Worm (Caenorhabditis elegans): Measurements from ENCODE around the gene txdc-12.1.
A peak's percentile ranks its signal among the peaks of the same experiment; 100 is the strongest.

Gene txdc-12.1

ce11 chrII:12202921-12203320 lies 37.3 kb upstream of the txdc-12.1 start, which contains the start of gene aqp-12:
Gene aqp-12 (plus strand): TSS chrII:12203221.
- TF ChIP-seq F10E7.11 (tag; optimal IDR thresholded peaks at IDR 0.05): no peak
- no peak for TF ChIP-seq lin-54 (GFP tag; optimal IDR thresholded peaks at IDR 0.05)
- TF ChIP-seq ztf-18 (tag; optimal IDR thresholded peaks at IDR 0.05): no peak
- TF ChIP-seq nhr-80 (tag; optimal IDR thresholded peaks at IDR 0.05): no peak
- no peak for TF ChIP-seq T26A5.8 (tag; optimal IDR thresholded peaks at IDR 0.05)
- TF ChIP-seq F33H1.4 (GFP tag; IDR thresholded peaks at IDR 0.05): no peak
- TF ChIP-seq akir-1 (GFP tag; optimal IDR thresholded peaks at IDR 0.05): no peak
- no peak for TF ChIP-seq lag-1 (GFP tag; IDR thresholded peaks at IDR 0.05)
- no peak for TF ChIP-seq Y56A3A.18 (GFP tag; IDR thresholded peaks at IDR 0.05)
- no peak for TF ChIP-seq nhr-90 (tag; optimal IDR thresholded peaks at IDR 0.05)
- no peak for TF ChIP-seq ZK185.1 (tag; optimal IDR thresholded peaks at IDR 0.05; ENCODE audit: poor library complexity, severe bottlenecking)
- TF ChIP-seq gei-17 (GFP tag; optimal IDR thresholded peaks at IDR 0.05): no peak
- TF ChIP-seq nhr-27 (tag; optimal IDR thresholded peaks at IDR 0.05): no peak
- no peak for TF ChIP-seq xnd-1 (tag; optimal IDR thresholded peaks at IDR 0.05)
- TF ChIP-seq snpc-1.3 (tag; optimal IDR thresholded peaks at IDR 0.05; ENCODE audit: insufficient read depth): no peak
- TF ChIP-seq F37B4.10 (GFP tag; IDR thresholded peaks at IDR 0.05): no peak
- no peak for TF ChIP-seq aptf-2 (GFP tag; conservative IDR thresholded peaks at IDR 0.05)

ce11 chrII:12204617-12205016 lies 35.6 kb upstream of the txdc-12.1 start:
- no peak for TF ChIP-seq hrde-1 (tag; optimal IDR thresholded peaks at IDR 0.05; ENCODE audit: borderline replicate concordance)
- no peak for TF ChIP-seq rpc-1 (optimal IDR thresholded peaks at IDR 0.05)
- TF ChIP-seq rpc-1 (tag; optimal IDR thresholded peaks at IDR 0.05): no peak
- no peak for TF ChIP-seq F37B4.10 (GFP tag; IDR thresholded peaks at IDR 0.05)
- TF ChIP-seq ekl-4 (GFP tag; IDR thresholded peaks at IDR 0.05): no peak
- TF ChIP-seq lin-54 (GFP tag; optimal IDR thresholded peaks at IDR 0.05): no peak
- no peak for TF ChIP-seq ztf-22 (GFP tag; optimal IDR thresholded peaks at IDR 0.05)
- no peak for TF ChIP-seq gei-17 (GFP tag; optimal IDR thresholded peaks at IDR 0.05)
- no peak for TF ChIP-seq xnd-1 (tag; optimal IDR thresholded peaks at IDR 0.05)
- TF ChIP-seq dox-1 (GFP tag; IDR thresholded peaks at IDR 0.05): no peak

ce11 chrII:12208741-12209140 lies 31.4 kb upstream of the txdc-12.1 start:
- TF ChIP-seq F57A8.1 (GFP tag; optimal IDR thresholded peaks at IDR 0.05): no peak
- no peak for TF ChIP-seq akir-1 (GFP tag; optimal IDR thresholded peaks at IDR 0.05)
- no peak for TF ChIP-seq ama-1 (optimal IDR thresholded peaks at IDR 0.05)
- peak in 1 of 2 experiments; percentile 10 for TF ChIP-seq ama-1 (GFP tag; optimal IDR thresholded peaks at IDR 0.05)
- TF ChIP-seq tbp1 (GFP tag; optimal IDR thresholded peaks at IDR 0.05): no peak
- no peak for TF ChIP-seq atf-7 (tag; optimal IDR thresholded peaks at IDR 0.05)
- TF ChIP-seq chd-7 (tag; optimal IDR thresholded peaks at IDR 0.05): no peak
- no peak for TF ChIP-seq Y67H2A.10 (GFP tag; conservative IDR thresholded peaks at IDR 0.05)
- TF ChIP-seq nhr-179 (tag; optimal IDR thresholded peaks at IDR 0.05): no peak
- TF ChIP-seq Y53G8AR.9 (GFP tag; conservative IDR thresholded peaks at IDR 0.05): 0 out of 2 replicates have a peak, but pooled peaks have one; percentile 26
- no peak for TF ChIP-seq zim-3 (tag; optimal IDR thresholded peaks at IDR 0.05)
- no peak for TF ChIP-seq lag-1 (GFP tag; IDR thresholded peaks at IDR 0.05)
- no peak for TF ChIP-seq cebp-2 (GFP tag; IDR thresholded peaks at IDR 0.05)
- no peak for TF ChIP-seq pha-4 (tag; optimal IDR thresholded peaks at IDR 0.05)
- TF ChIP-seq attf-6 (GFP tag; IDR thresholded peaks at IDR 0.05): no peak
- TF ChIP-seq die-1 (tag; optimal IDR thresholded peaks at IDR 0.05): no peak
- TF ChIP-seq athp-1 (tag; optimal IDR thresholded peaks at IDR 0.05): peak; percentile 37
- no peak for TF ChIP-seq pbrm-1 (GFP tag; IDR thresholded peaks at IDR 0.05)
- no peak for TF ChIP-seq B0261.1 (tag; optimal IDR thresholded peaks at IDR 0.05)
- no peak for TF ChIP-seq unc-130 (GFP tag; optimal IDR thresholded peaks at IDR 0.05)
- TF ChIP-seq hrde-1 (tag; optimal IDR thresholded peaks at IDR 0.05; ENCODE audit: borderline replicate concordance): peak; percentile 28
- no peak for TF ChIP-seq ccch-3 (GFP tag; optimal IDR thresholded peaks at IDR 0.05)
- no peak for TF ChIP-seq K11D2.4 (GFP tag; IDR thresholded peaks at IDR 0.05)
- no peak for TF ChIP-seq somi-1 (GFP tag; optimal IDR thresholded peaks at IDR 0.05)
- TF ChIP-seq cebp-1 (GFP tag; IDR thresholded peaks at IDR 0.05): no peak
- no peak for TF ChIP-seq cebp-1 (tag; optimal IDR thresholded peaks at IDR 0.05)
